Fruit fly (Drosophila melanogaster) whole organism, embryonic: Measurements from ENCODE around the gene sphinx1.

ENCODE experiments used
- Abd-B ChIP-seq: fragments of 200-800 bp; sonication (Bioruptor generic); optimal IDR thresholded peaks from 2 replicates; lab custom pipeline; 2018; ENCODE audit warnings: missing biosample characterization, mild to moderate bottlenecking, missing genetic modification characterization, moderate library complexity
- Aef1 ChIP-seq: fragments of 200-800 bp; sonication (Bioruptor generic); IDR thresholded peaks from 3 replicates; pipeline ENCODE4 v1.3.6; 2022; ENCODE audit warnings: missing biosample characterization, missing genetic modification characterization
- Asciz ChIP-seq: fragments of 200-800 bp; sonication (Bioruptor generic); optimal IDR thresholded peaks from 2 replicates; lab custom pipeline; 2017; ENCODE audit warnings: missing biosample characterization, mild to moderate bottlenecking, missing genetic modification characterization, missing genetic modification reagents
- Atf6 ChIP-seq: fragments of 200-800 bp; sonication (Bioruptor generic); IDR thresholded peaks from 2 replicates; pipeline ENCODE4 v1.3.6; 2022; ENCODE audit warnings: missing biosample characterization, missing genetic modification characterization
- CG10267 ChIP-seq: fragments of 200-800 bp; sonication (Bioruptor generic); optimal IDR thresholded peaks from 2 replicates; lab custom pipeline; 2018; ENCODE audit warnings: missing biosample characterization, mild to moderate bottlenecking, missing genetic modification characterization, moderate library complexity
- CG11398 ChIP-seq: fragments of 200-800 bp; sonication (Bioruptor generic); optimal IDR thresholded peaks from 2 replicates; lab custom pipeline; 2016; ENCODE audit warnings: missing biosample characterization, missing genetic modification characterization
- CG12769 ChIP-seq: fragments of 200-800 bp; sonication (Bioruptor generic); optimal IDR thresholded peaks from 2 replicates; lab custom pipeline; 2019; ENCODE audit warnings: missing biosample characterization, mild to moderate bottlenecking, missing genetic modification characterization, moderate library complexity
- CG13424 ChIP-seq: fragments of 200-800 bp; sonication (Bioruptor generic); optimal IDR thresholded peaks from 2 replicates; lab custom pipeline; 2019; ENCODE audit warnings: missing biosample characterization, mild to moderate bottlenecking, missing genetic modification characterization, moderate library complexity
- CG13894 ChIP-seq: fragments of 200-800 bp; sonication (Bioruptor generic); optimal IDR thresholded peaks from 3 replicates; lab custom pipeline; 2018; ENCODE audit warnings: missing biosample characterization, mild to moderate bottlenecking, missing genetic modification characterization, moderate library complexity
- CG14014 ChIP-seq: fragments of 200-800 bp; sonication (Bioruptor generic); IDR thresholded peaks from 2 replicates; pipeline ENCODE4 v1.3.6; 2022; ENCODE audit warnings: missing biosample characterization, missing genetic modification characterization
- CG15011 ChIP-seq: fragments of 200-800 bp; sonication (Bioruptor generic); optimal IDR thresholded peaks from 3 replicates; lab custom pipeline; 2018; ENCODE audit warnings: missing biosample characterization, mild to moderate bottlenecking, missing genetic modification characterization
- CG15269 ChIP-seq: fragments of 200-800 bp; sonication (Bioruptor generic); optimal IDR thresholded peaks from 2 replicates; lab custom pipeline; 2018; ENCODE audit warnings: missing biosample characterization, mild to moderate bottlenecking, missing genetic modification characterization, moderate library complexity
- CG15514 ChIP-seq: fragments of 200-800 bp; sonication (Bioruptor generic); optimal IDR thresholded peaks from 3 replicates; lab custom pipeline; 2017; ENCODE audit warnings: missing biosample characterization, missing genetic modification characterization, mild to moderate bottlenecking, moderate library complexity, missing genetic modification reagents
- CG17328 ChIP-seq: fragments of 200-800 bp; sonication (Bioruptor generic); IDR thresholded peaks from 2 replicates; pipeline ENCODE4 v1.3.6; 2022; ENCODE audit warnings: missing biosample characterization, missing genetic modification characterization
- CG2202 ChIP-seq: fragments of 200-800 bp; sonication (Bioruptor generic); optimal IDR thresholded peaks from 2 replicates; lab custom pipeline; 2018; ENCODE audit warnings: missing biosample characterization, mild to moderate bottlenecking, missing genetic modification characterization
- CG31441 ChIP-seq: fragments of 200-800 bp; sonication (Bioruptor generic); IDR thresholded peaks from 2 replicates; pipeline ENCODE4 v1.3.6; 2022; ENCODE audit warnings: missing biosample characterization, missing genetic modification characterization
- CG6689 ChIP-seq: fragments of 200-800 bp; sonication (Bioruptor generic); IDR thresholded peaks from 2 replicates; pipeline ENCODE4 v1.3.6; 2022; ENCODE audit warnings: missing biosample characterization, missing genetic modification characterization
- CG7372 ChIP-seq: fragments of 200-800 bp; sonication (Bioruptor generic); IDR thresholded peaks from 2 replicates; pipeline ENCODE4 v1.3.6; 2022; ENCODE audit warnings: missing biosample characterization, missing genetic modification characterization
- CG7556 ChIP-seq: fragments of 200-800 bp; sonication (Bioruptor generic); optimal IDR thresholded peaks from 2 replicates; lab custom pipeline; 2017; ENCODE audit warnings: missing biosample characterization, mild to moderate bottlenecking, missing genetic modification characterization
- CG9727 ChIP-seq: fragments of 200-800 bp; sonication (Bioruptor generic); optimal IDR thresholded peaks from 3 replicates; lab custom pipeline; 2017; ENCODE audit warnings: missing biosample characterization, mild to moderate bottlenecking, missing genetic modification characterization
- CG9817 ChIP-seq: fragments of 200-800 bp; sonication (Bioruptor generic); optimal IDR thresholded peaks from 2 replicates; lab custom pipeline; 2018; ENCODE audit warnings: missing biosample characterization, mild to moderate bottlenecking, missing genetic modification characterization, moderate library complexity
- Chrac-16 ChIP-seq: fragments of 200-800 bp; sonication (Bioruptor generic); optimal IDR thresholded peaks from 3 replicates; lab custom pipeline; 2016; ENCODE audit warnings: missing biosample characterization, missing genetic modification characterization
- CoRest ChIP-seq: fragments of 200-800 bp; sonication (Bioruptor generic); optimal IDR thresholded peaks from 3 replicates; lab custom pipeline; 2018; ENCODE audit warnings: missing biosample characterization, mild to moderate bottlenecking, missing genetic modification characterization, moderate library complexity
- Dad ChIP-seq: fragments of 200-800 bp; sonication (Bioruptor generic); optimal IDR thresholded peaks from 3 replicates; lab custom pipeline; 2016; ENCODE audit warnings: missing biosample characterization, missing genetic modification characterization
- HmgZ ChIP-seq: fragments of 200-800 bp; sonication (Bioruptor generic); optimal IDR thresholded peaks from 2 replicates; lab custom pipeline; 2018; ENCODE audit warnings: missing biosample characterization, mild to moderate bottlenecking, missing genetic modification characterization
- NC2β ChIP-seq: fragments of 200-800 bp; sonication (Bioruptor generic); optimal IDR thresholded peaks from 2 replicates; lab custom pipeline; 2016; ENCODE audit warnings: missing biosample characterization, missing genetic modification characterization
- Nf-YC ChIP-seq: fragments of 200-800 bp; optimal IDR thresholded peaks from 3 replicates; lab custom pipeline; 2019; ENCODE audit warnings: missing biosample characterization, mild to moderate bottlenecking, missing genetic modification characterization, moderate library complexity
- Oli ChIP-seq: fragments of 200-800 bp; sonication (Bioruptor generic); optimal IDR thresholded peaks from 2 replicates; lab custom pipeline; 2018; ENCODE audit warnings: missing biosample characterization, mild to moderate bottlenecking, missing genetic modification characterization, moderate library complexity
- Ptx1 ChIP-seq: fragments of 200-800 bp; sonication (Bioruptor generic); IDR thresholded peaks from 2 replicates; pipeline ENCODE4 v1.3.6; 2022; ENCODE audit warnings: missing biosample characterization, missing genetic modification characterization
- Rfx ChIP-seq: fragments of 200-800 bp; sonication (Bioruptor generic); IDR thresholded peaks from 2 replicates; pipeline ENCODE4 v1.3.6; 2022; ENCODE audit warnings: missing biosample characterization, missing genetic modification characterization
- ab ChIP-seq: fragments of 200-800 bp; sonication (Bioruptor generic); optimal IDR thresholded peaks from 2 replicates; lab custom pipeline; 2016; ENCODE audit warnings: missing biosample characterization, missing genetic modification characterization
- amos ChIP-seq: fragments of 200-800 bp; sonication (Bioruptor generic); IDR thresholded peaks from 2 replicates; pipeline ENCODE4 v1.3.6; 2022; ENCODE audit warnings: missing biosample characterization, missing genetic modification characterization; ENCODE audit not compliant: partially characterized antibody
- bab2 ChIP-seq: fragments of 200-800 bp; sonication (Bioruptor generic); optimal IDR thresholded peaks from 2 replicates; lab custom pipeline; 2016; ENCODE audit warnings: missing biosample characterization, missing genetic modification characterization
- bcd ChIP-seq: fragments of 200-800 bp; sonication (Bioruptor generic); optimal IDR thresholded peaks from 2 replicates; lab custom pipeline; 2017; ENCODE audit warnings: missing biosample characterization, mild to moderate bottlenecking, missing genetic modification characterization
- crol ChIP-seq: fragments of 200-800 bp; sonication (Bioruptor generic); IDR thresholded peaks from 2 replicates; pipeline ENCODE4 v1.3.6; 2022; ENCODE audit warnings: missing biosample characterization, missing genetic modification characterization
- dmrt99B ChIP-seq: fragments of 200-800 bp; sonication (Bioruptor generic); optimal IDR thresholded peaks from 2 replicates; lab custom pipeline; 2018; ENCODE audit warnings: missing biosample characterization, mild to moderate bottlenecking, missing genetic modification characterization, moderate library complexity
- esg ChIP-seq: fragments of 200-800 bp; sonication (Bioruptor generic); conservative IDR thresholded peaks from 2 replicates; pipeline ENCODE4 v1.3.6; 2022; ENCODE audit warnings: missing biosample characterization, missing genetic modification characterization
- ham ChIP-seq: fragments of 200-800 bp; sonication (Bioruptor generic); IDR thresholded peaks from 2 replicates; pipeline ENCODE4 v1.3.6; 2022; ENCODE audit warnings: missing biosample characterization, missing genetic modification characterization
- nau ChIP-seq: fragments of 200-800 bp; sonication (Bioruptor generic); optimal IDR thresholded peaks from 3 replicates; lab custom pipeline; 2017; ENCODE audit warnings: missing biosample characterization, mild to moderate bottlenecking, missing genetic modification characterization, missing genetic modification reagents
- nmo ChIP-seq: fragments of 200-800 bp; sonication (Bioruptor generic); optimal IDR thresholded peaks from 2 replicates; lab custom pipeline; 2018; ENCODE audit warnings: missing biosample characterization, mild to moderate bottlenecking, missing genetic modification characterization, moderate library complexity
- nom ChIP-seq: fragments of 200-800 bp; sonication (Bioruptor generic); optimal IDR thresholded peaks from 2 replicates; lab custom pipeline; 2017; ENCODE audit warnings: missing biosample characterization, missing genetic modification characterization, mild to moderate bottlenecking, moderate library complexity, missing genetic modification reagents
- org-1 ChIP-seq: fragments of 200-800 bp; sonication (Bioruptor generic); optimal IDR thresholded peaks from 2 replicates; lab custom pipeline; 2017; ENCODE audit warnings: missing biosample characterization, missing genetic modification characterization
- ranshi ChIP-seq: fragments of 200-800 bp; sonication (Bioruptor generic); IDR thresholded peaks from 2 replicates; pipeline ENCODE4 v1.3.6; 2022; ENCODE audit warnings: missing biosample characterization, missing genetic modification characterization
- rib ChIP-seq: fragments of 200-800 bp; sonication (Bioruptor generic); IDR thresholded peaks from 2 replicates; pipeline ENCODE4 v1.3.6; 2022; ENCODE audit warnings: missing biosample characterization, missing genetic modification characterization
- sr ChIP-seq: fragments of 200-800 bp; sonication (Bioruptor generic); IDR thresholded peaks from 3 replicates; pipeline ENCODE4 v1.3.6; 2022; ENCODE audit warnings: missing biosample characterization, missing genetic modification characterization
- ttk ChIP-seq: fragments of 200-800 bp; sonication (Bioruptor generic); IDR thresholded peaks from 2 replicates; pipeline ENCODE4 v2.1.2; 2022; ENCODE audit warnings: missing biosample characterization, missing genetic modification characterization
- tx ChIP-seq: fragments of 200-800 bp; sonication (Bioruptor generic); optimal IDR thresholded peaks from 2 replicates; lab custom pipeline; 2016; ENCODE audit warnings: missing biosample characterization, missing genetic modification characterization
- unpg ChIP-seq: fragments of 200-800 bp; sonication (Bioruptor generic); optimal IDR thresholded peaks from 3 replicates; lab custom pipeline; 2018; ENCODE audit warnings: missing biosample characterization, mild to moderate bottlenecking, missing genetic modification characterization, moderate library complexity
- vvl ChIP-seq: fragments of 200-800 bp; sonication (Bioruptor generic); IDR thresholded peaks from 2 replicates; pipeline ENCODE4 v1.3.6; 2022; ENCODE audit warnings: missing biosample characterization, missing genetic modification characterization
- zf30C ChIP-seq: fragments of 200-800 bp; sonication (Bioruptor generic); optimal IDR thresholded peaks from 3 replicates; lab custom pipeline; 2018; ENCODE audit warnings: missing biosample characterization, mild to moderate bottlenecking, missing genetic modification characterization

The sphinx1 gene

dm6 chr3L:7433325-7433827 is 5.8 kb downstream of the sphinx1 start (continued):
- TF ChIP-seq NC2β (no peak), Ptx1 (GFP tag; lab: Robert Waterston, UW) (0 out of 2 replicates have a peak, but pooled peaks have one; percentile 37), CG15269 (peak; percentile 27), ab (no peak), org-1 (GFP tag; lab: Kevin White, UChicago) (no peak), Atf6 (GFP tag; lab: Robert Waterston, UW) (peak; percentile 48; the same call in 1 of the 2 replicates), CG9727 (GFP tag; lab: Kevin White, UChicago) (peak; percentile 9), CoRest (tag; lab: Kevin White, UChicago) (peak; percentile 34), CG2202 (tag; lab: Kevin White, UChicago) (no peak), amos (GFP tag; lab: Robert Waterston, UW) (peak; percentile 5; the same call in 1 of the 2 replicates), Rfx (GFP tag; lab: Robert Waterston, UW) (peak; percentile 56), CG12769 (peak; percentile 71), tx (GFP tag; lab: Kevin White, UChicago) (no peak), crol (GFP tag; lab: Robert Waterston, UW) (peak; percentile 96), CG9817 (tag; lab: Kevin White, UChicago) (no peak), CG15514 (GFP tag; lab: Kevin White, UChicago) (no peak), sr (GFP tag; lab: Robert Waterston, UW) (peak; percentile 91), bcd (GFP tag; lab: Kevin White, UChicago) (peak; percentile 13), nom (GFP tag; lab: Kevin White, UChicago) (peak; percentile 54), dmrt99B (tag; lab: Kevin White, UChicago) (peak; percentile 33), CG13894 (peak; percentile 28), Aef1 (GFP tag; lab: Robert Waterston, UW) (peak; percentile 85), ranshi (GFP tag; lab: Robert Waterston, UW) (no peak), zf30C (peak; percentile 29), CG14014 (no peak), CG31441 (GFP tag; lab: Robert Waterston, UW) (peak; percentile 35; the same call in 1 of the 2 replicates), nau (GFP tag; lab: Kevin White, UChicago) (no peak), CG10267 (peak; percentile 2), ham (GFP tag; lab: Robert Waterston, UW) (no peak), unpg (GFP tag; lab: Kevin White, UChicago) (peak; percentile 42), CG15011 (no peak), Dad (no peak), CG6689 (GFP tag; lab: Robert Waterston, UW) (0 out of 2 replicates have a peak, but pooled peaks have one; percentile 28), CG7556 (GFP tag; lab: Kevin White, UChicago) (peak; percentile 28), CG17328 (GFP tag; lab: Robert Waterston, UW) (peak; percentile 20; the same call in 1 of the 2 replicates), Abd-B (GFP tag; lab: Kevin White, UChicago) (no peak), bab2 (GFP tag; lab: Kevin White, UChicago) (no peak), Asciz (GFP tag; lab: Kevin White, UChicago) (peak; percentile 28), Nf-YC (peak; percentile 4), nmo (GFP tag; lab: Kevin White, UChicago) (peak; percentile 15), Oli (tag; lab: Kevin White, UChicago) (peak; percentile 1), CG11398 (no peak), esg (GFP tag; lab: Robert Waterston, UW) (peak; percentile 36; the same call in 1 of the 2 replicates), CG7372 (GFP tag; lab: Robert Waterston, UW) (no peak), ttk (GFP tag; lab: Robert Waterston, UW) (peak; percentile 49), vvl (peak; percentile 37; the same call in 1 of the 2 replicates), rib (GFP tag; lab: Robert Waterston, UW) (peak; percentile 76), CG13424 (tag; lab: Kevin White, UChicago) (peak; percentile 13), HmgZ (tag; lab: Kevin White, UChicago) (peak; percentile 27), Chrac-16 (GFP tag; lab: Kevin White, UChicago) (no peak)
